Fruit fly (Drosophila melanogaster) S2 (cell line): ENCODE data around the gene Rai1.
A peak's percentile ranks its signal among the peaks of the same experiment; 100 is the strongest.

Experiments
- CG8478 ChIP-seq: fragments of >200 bp; optimal IDR thresholded peaks from 2 replicates; lab custom pipeline; 2018
- CTCF ChIP-seq, 2 experiments: fragments of >200 bp; optimal IDR thresholded peaks; 2 replicates each; lab custom pipeline; 2018

Rai1 gene

dm6 chrX:16803299-16803698 lies at the start of gene Rai1, which contains the start of gene CG13005:
Gene Rai1 (minus strand): TSS chrX:16803344.
Gene CG13005 (plus strand): TSS chrX:16803650.
- no peak for TF ChIP-seq CTCF (optimal IDR thresholded peaks at IDR 0.05; lab: Kevin White, UChicago)
- TF ChIP-seq CG8478 (lab: Kevin White, UChicago): no peak

DNA sequence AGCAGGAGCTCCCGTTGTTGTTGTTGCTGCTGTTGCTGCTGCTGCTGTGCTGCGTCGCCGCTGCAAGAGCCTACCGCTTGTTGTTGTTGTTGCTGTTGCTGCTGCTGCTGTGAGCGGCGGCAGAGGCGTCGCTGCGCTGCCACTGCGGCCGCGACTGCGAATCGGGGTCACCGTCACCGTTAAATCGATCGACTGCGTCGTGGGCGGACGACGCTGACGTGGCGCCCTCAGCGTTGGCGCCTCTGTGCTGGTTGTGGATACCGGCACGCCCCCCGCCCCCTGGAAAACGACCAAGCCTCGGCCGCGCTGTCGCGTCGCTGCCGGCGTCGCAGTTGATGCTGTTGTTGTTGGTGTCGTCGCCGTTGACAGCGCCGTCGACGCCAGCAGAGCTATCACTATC lies 46.4 kb upstream of the Rai1 start:
- TF ChIP-seq CG8478 (lab: Kevin White, UChicago): no peak
- TF ChIP-seq CTCF (optimal IDR thresholded peaks at IDR 0.05; lab: Kevin White, UChicago): no peak

dm6 chrX:16848978-16849377 lies 45.8 kb upstream of the Rai1 start:
- TF ChIP-seq CG8478 (lab: Kevin White, UChicago) (no peak), CTCF (optimal IDR thresholded peaks at IDR 0.05; lab: Kevin White, UChicago) (no peak)

dm6 chrX:16846575-16846974 lies 43.4 kb upstream of the Rai1 start:
- TF ChIP-seq CG8478 (lab: Kevin White, UChicago) (no peak), CTCF (optimal IDR thresholded peaks at IDR 0.05; lab: Kevin White, UChicago) (peak; percentile 87 to 88)

- TF ChIP-seq CG8478 (lab: Kevin White, UChicago) (no peak), CTCF (optimal IDR thresholded peaks at IDR 0.05; lab: Kevin White, UChicago) (no peak)
These were observed 41.2 kb upstream of the Rai1 start, which contains the start of gene RSG7 for dm6 chrX:16844295-16844694. Gene RSG7 (minus strand): TSS chrX:16844433.

- TF ChIP-seq CTCF (optimal IDR thresholded peaks at IDR 0.05; lab: Kevin White, UChicago) (peak in 1 of 2 experiments; percentile 9), CG8478 (lab: Kevin White, UChicago) (no peak)
These were observed 36.8 kb upstream of the Rai1 start for dm6 chrX:16839905-16840304.

DNA sequence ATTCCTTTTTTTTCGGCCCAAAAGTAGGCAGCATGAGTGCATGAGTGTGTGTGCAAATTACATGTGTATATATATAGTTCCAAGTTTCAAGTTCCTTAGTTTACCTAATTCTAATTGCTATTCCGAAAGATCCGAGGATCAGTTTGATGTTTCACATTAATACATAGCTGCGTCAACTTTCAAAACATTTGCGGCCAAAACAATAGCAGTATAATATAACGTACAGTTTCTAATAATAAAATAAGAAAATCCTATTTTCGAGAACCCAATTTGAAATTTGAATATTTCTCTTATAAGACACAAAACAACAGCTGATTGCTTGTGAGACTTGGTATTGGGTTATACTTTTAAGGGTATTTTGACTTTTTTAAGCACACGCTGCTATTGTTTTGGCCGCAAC lies 35.9 kb upstream of the Rai1 start:
- TF ChIP-seq CG8478 (lab: Kevin White, UChicago) (no peak), CTCF (optimal IDR thresholded peaks at IDR 0.05; lab: Kevin White, UChicago) (no peak)

- TF ChIP-seq CG8478 (lab: Kevin White, UChicago) (no peak), CTCF (optimal IDR thresholded peaks at IDR 0.05; lab: Kevin White, UChicago) (no peak)
These were observed 34.5 kb upstream of the Rai1 start for dm6 chrX:16837588-16838178.

DNA sequence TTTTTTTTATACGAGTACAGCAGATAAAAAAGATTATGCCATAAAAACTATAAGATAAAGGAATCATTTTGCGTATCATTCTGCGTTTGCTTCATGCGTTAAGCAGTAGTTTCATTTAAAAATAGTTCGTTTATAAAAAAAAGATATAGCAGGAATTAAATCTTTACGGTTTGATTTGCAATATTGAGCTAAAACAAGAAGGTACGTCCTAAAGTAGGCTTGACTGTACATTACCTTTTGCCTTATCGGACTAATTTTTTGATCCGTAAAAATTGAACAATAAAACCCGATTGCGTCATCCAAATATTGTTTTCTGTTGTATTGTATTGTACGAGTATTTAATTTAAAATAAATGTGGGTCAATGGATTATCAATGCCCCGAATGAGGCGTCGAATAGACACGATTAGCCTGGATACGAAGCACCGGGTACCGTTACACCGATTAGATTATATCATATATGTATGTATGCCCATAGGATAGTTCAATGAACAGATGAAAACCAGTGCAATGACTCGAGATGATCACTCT lies 33.7 kb upstream of the Rai1 start:
- no peak for TF ChIP-seq CTCF (optimal IDR thresholded peaks at IDR 0.05; lab: Kevin White, UChicago)
- no peak for TF ChIP-seq CG8478 (lab: Kevin White, UChicago)

dm6 chrX:16836091-16836799 lies 33.1 kb upstream of the Rai1 start:
- TF ChIP-seq CTCF (optimal IDR thresholded peaks at IDR 0.05; lab: Kevin White, UChicago): no peak
- no peak for TF ChIP-seq CG8478 (lab: Kevin White, UChicago)

- TF ChIP-seq CTCF (optimal IDR thresholded peaks at IDR 0.05; lab: Kevin White, UChicago): no peak
- TF ChIP-seq CG8478 (lab: Kevin White, UChicago): no peak
These were observed 32.2 kb upstream of the Rai1 start, which contains the start of the genes CG13004 and CG46306 for dm6 chrX:16835304-16835703. Gene CG13004 (minus strand): TSS chrX:16835520. Gene CG46306 (minus strand): TSS chrX:16835520.

dm6 chrX:16834259-16834658 lies 31.1 kb upstream of the Rai1 start:
- TF ChIP-seq CTCF (optimal IDR thresholded peaks at IDR 0.05; lab: Kevin White, UChicago) (no peak), CG8478 (lab: Kevin White, UChicago) (no peak)

- TF ChIP-seq CTCF (optimal IDR thresholded peaks at IDR 0.05; lab: Kevin White, UChicago) (no peak), CG8478 (lab: Kevin White, UChicago) (no peak)
These were observed 30.0 kb upstream of the Rai1 start for dm6 chrX:16833097-16833496.

DNA sequence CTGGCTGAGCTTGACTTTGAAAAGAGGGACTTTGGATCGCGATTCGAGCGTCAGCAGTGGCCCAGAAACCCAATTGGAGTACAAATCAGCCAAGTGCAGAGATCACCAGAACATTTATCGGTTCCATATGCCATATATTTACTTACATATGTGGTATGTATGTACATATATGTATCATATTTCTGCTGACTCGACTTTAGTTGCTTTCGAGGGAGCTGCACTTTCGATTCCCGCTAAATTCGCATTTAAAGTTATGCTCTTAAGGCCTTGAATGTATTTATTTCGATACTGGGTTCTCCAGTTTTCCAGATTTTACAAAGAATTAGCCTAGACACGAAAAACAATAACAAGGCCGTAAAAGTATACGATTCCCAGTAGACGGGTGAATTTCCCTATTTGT lies 28.7 kb upstream of the Rai1 start:
- TF ChIP-seq CTCF (optimal IDR thresholded peaks at IDR 0.05; lab: Kevin White, UChicago): no peak
- TF ChIP-seq CG8478 (lab: Kevin White, UChicago): no peak

DNA sequence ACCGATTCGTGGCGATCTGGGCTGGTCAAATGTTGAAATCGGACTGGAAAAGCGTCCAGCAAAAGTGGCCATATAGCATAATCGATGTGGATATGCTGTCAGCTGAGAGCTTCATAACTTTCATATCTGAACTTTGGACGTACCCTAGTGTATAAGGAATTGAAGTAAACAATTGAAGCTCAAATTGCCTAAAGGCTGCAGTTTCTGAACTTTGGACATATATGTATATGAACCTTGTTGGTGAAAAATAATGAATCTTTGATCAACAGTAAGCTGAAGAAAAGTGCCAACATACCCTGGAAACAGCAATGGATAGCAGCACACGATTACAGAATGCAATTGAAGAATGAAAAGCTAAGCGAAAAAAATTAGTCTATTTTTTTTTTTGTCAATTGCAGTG lies 26.9 kb upstream of the Rai1 start:
- TF ChIP-seq CG8478 (lab: Kevin White, UChicago): no peak
- TF ChIP-seq CTCF (optimal IDR thresholded peaks at IDR 0.05; lab: Kevin White, UChicago): no peak
